Worm (Caenorhabditis elegans) whole organism, L2 larva: Measurements from ENCODE around the gene tbc-13.

Source experiments
- C34F6.9 ChIP-seq: fragments of 150-350 bp; optimal IDR thresholded peaks from 2 replicates; lab custom pipeline; 2014; ENCODE audit warnings: missing biosample characterization, missing genetic modification characterization
- F13H6.1 ChIP-seq: sonication (generic microtip); optimal IDR thresholded peaks from 2 replicates; lab custom pipeline; 2016; ENCODE audit warnings: missing genetic modification characterization, missing compliant biosample characterization
- R02D3.7 ChIP-seq: fragments of 150-350 bp; optimal IDR thresholded peaks from 2 replicates; lab custom pipeline; 2014; ENCODE audit warnings: missing biosample characterization, missing genetic modification characterization
- Y55F3AM.14 ChIP-seq: fragments of 200-800 bp; sonication (Bioruptor generic); optimal IDR thresholded peaks from 2 replicates; lab custom pipeline; 2018; ENCODE audit warnings: mild to moderate bottlenecking, missing genetic modification characterization, missing compliant biosample characterization
- alr-1 ChIP-seq: fragments of 150-350 bp; optimal IDR thresholded peaks from 2 replicates; lab custom pipeline; 2014; ENCODE audit warnings: missing biosample characterization, missing genetic modification characterization
- aly-2 ChIP-seq: fragments of 150-350 bp; optimal IDR thresholded peaks from 2 replicates; lab custom pipeline; 2014; ENCODE audit warnings: missing biosample characterization, missing genetic modification characterization
- ama-1 ChIP-seq: fragments of 150-350 bp; optimal IDR thresholded peaks from 2 replicates; lab custom pipeline; 2018; ENCODE audit warnings: inconsistent platforms
- blmp-1 ChIP-seq: sonication (generic microtip); optimal IDR thresholded peaks from 2 replicates; lab custom pipeline; 2017; ENCODE audit warnings: missing genetic modification characterization, mild to moderate bottlenecking, missing compliant biosample characterization, antibody characterized with exemption, moderate library complexity; ENCODE audit not compliant: insufficient read depth
- ceh-16 ChIP-seq: fragments of 150-350 bp; optimal IDR thresholded peaks from 2 replicates; lab custom pipeline; 2014; ENCODE audit warnings: missing biosample characterization, missing genetic modification characterization
- crh-2 ChIP-seq: sonication (generic microtip); optimal IDR thresholded peaks from 2 replicates; lab custom pipeline; 2017; ENCODE audit warnings: missing biosample characterization, missing genetic modification characterization
- dmd-4 ChIP-seq: sonication (generic microtip); optimal IDR thresholded peaks from 2 replicates; lab custom pipeline; 2017; ENCODE audit warnings: missing biosample characterization, missing genetic modification characterization
- egl-27 ChIP-seq: sonication (generic microtip); optimal IDR thresholded peaks from 3 replicates; lab custom pipeline; 2017; ENCODE audit warnings: missing biosample characterization, missing genetic modification reagents, missing genetic modification characterization
- elt-1 ChIP-seq: fragments of 150-350 bp; optimal IDR thresholded peaks from 2 replicates; lab custom pipeline; 2014; ENCODE audit warnings: missing biosample characterization, missing genetic modification characterization
- elt-3 ChIP-seq: sonication (generic microtip); optimal IDR thresholded peaks from 2 replicates; lab custom pipeline; 2017; ENCODE audit warnings: missing biosample characterization, missing genetic modification characterization
- fos-1 ChIP-seq: fragments of 150-350 bp; optimal IDR thresholded peaks from 2 replicates; lab custom pipeline; 2014; ENCODE audit warnings: missing biosample characterization, missing genetic modification characterization
- gmeb-1 ChIP-seq: fragments of 150-350 bp; optimal IDR thresholded peaks from 2 replicates; lab custom pipeline; 2014; ENCODE audit warnings: missing biosample characterization, missing genetic modification characterization
- lin-11 ChIP-seq: fragments of 150-350 bp; sonication (generic microtip); optimal IDR thresholded peaks from 2 replicates; lab custom pipeline; 2014; ENCODE audit warnings: missing biosample characterization, missing genetic modification characterization, inconsistent platforms, mixed read lengths
- lin-13 ChIP-seq: fragments of 150-350 bp; optimal IDR thresholded peaks from 2 replicates; lab custom pipeline; 2014; ENCODE audit warnings: missing biosample characterization, missing genetic modification reagents, missing genetic modification characterization
- lin-39 ChIP-seq: fragments of 150-350 bp; optimal IDR thresholded peaks from 2 replicates; lab custom pipeline; 2014; ENCODE audit warnings: missing biosample characterization, missing genetic modification reagents, missing genetic modification characterization
- lsy-2 ChIP-seq, 2 experiments: fragments of 150-350 bp in 1 of 2; sonication (generic microtip) in 1 of 2; optimal IDR thresholded peaks; 2 replicates each; lab custom pipeline; 2014 to 2017; ENCODE audit warnings: missing biosample characterization in 2 of 2, missing genetic modification characterization in 2 of 2
- mab-5 ChIP-seq: fragments of 150-350 bp; optimal IDR thresholded peaks from 2 replicates; lab custom pipeline; 2014; ENCODE audit warnings: missing biosample characterization, missing genetic modification characterization
- mdl-1 ChIP-seq, 2 experiments: fragments of 150-350 bp in 1 of 2; sonication (generic microtip) in 1 of 2; optimal IDR thresholded peaks; 2 replicates each; lab custom pipeline; 2017; ENCODE audit warnings: missing biosample characterization in 2 of 2, missing genetic modification characterization in 2 of 2
- nhr-10 ChIP-seq: sonication (generic microtip); optimal IDR thresholded peaks from 2 replicates; lab custom pipeline; 2017; ENCODE audit warnings: missing biosample characterization, missing genetic modification characterization
- nhr-129 ChIP-seq: fragments of 150-350 bp; optimal IDR thresholded peaks from 2 replicates; lab custom pipeline; 2014; ENCODE audit warnings: missing biosample characterization, missing genetic modification characterization
- nhr-21 ChIP-seq: fragments of 150-350 bp; optimal IDR thresholded peaks from 2 replicates; lab custom pipeline; 2014; ENCODE audit warnings: missing biosample characterization, missing genetic modification characterization
- nhr-237 ChIP-seq: fragments of 150-350 bp; optimal IDR thresholded peaks from 2 replicates; lab custom pipeline; 2014; ENCODE audit warnings: missing biosample characterization, missing genetic modification characterization
- nhr-25 ChIP-seq: fragments of 150-350 bp; sonication (generic microtip); optimal IDR thresholded peaks from 3 replicates; lab custom pipeline; 2014; ENCODE audit warnings: missing biosample characterization, missing genetic modification characterization
- nhr-6 ChIP-seq: fragments of 150-350 bp; optimal IDR thresholded peaks from 2 replicates; lab custom pipeline; 2014; ENCODE audit warnings: missing biosample characterization, missing genetic modification characterization
- nhr-77 ChIP-seq: fragments of 150-350 bp; optimal IDR thresholded peaks from 2 replicates; lab custom pipeline; 2014; ENCODE audit warnings: missing biosample characterization, missing genetic modification characterization
- sem-4 ChIP-seq: fragments of 150-350 bp; optimal IDR thresholded peaks from 2 replicates; lab custom pipeline; 2014; ENCODE audit warnings: missing biosample characterization, missing genetic modification reagents, missing genetic modification characterization
- skn-1 ChIP-seq: sonication (generic microtip); optimal IDR thresholded peaks from 2 replicates; lab custom pipeline; 2017; ENCODE audit warnings: missing biosample characterization, missing genetic modification characterization
- sma-3 ChIP-seq: sonication (generic microtip); optimal IDR thresholded peaks from 2 replicates; lab custom pipeline; 2016; ENCODE audit warnings: missing genetic modification reagents, missing genetic modification characterization, missing compliant biosample characterization
- sma-9 ChIP-seq, 2 experiments: fragments of 150-350 bp in 1 of 2; sonication (generic microtip) in 1 of 2; optimal IDR thresholded peaks; 2 replicates each; lab custom pipeline; 2014 to 2016; ENCODE audit warnings: missing genetic modification characterization in 2 of 2, mild to moderate bottlenecking in 1 of 2, missing biosample characterization in 1 of 2, missing compliant biosample characterization in 1 of 2, missing genetic modification reagents in 1 of 2, moderate library complexity in 1 of 2
- snpc-4 ChIP-seq: fragments of 150-350 bp; optimal IDR thresholded peaks from 2 replicates; lab custom pipeline; 2014; ENCODE audit warnings: missing biosample characterization, missing genetic modification characterization
- unc-55 ChIP-seq: fragments of 150-350 bp; sonication (generic microtip); optimal IDR thresholded peaks from 3 replicates; lab custom pipeline; 2014; ENCODE audit warnings: missing biosample characterization, missing genetic modification reagents, missing genetic modification characterization
- unc-62 ChIP-seq: fragments of 150-350 bp; optimal IDR thresholded peaks from 2 replicates; lab custom pipeline; 2014; ENCODE audit warnings: missing biosample characterization, missing genetic modification reagents, missing genetic modification characterization
- zag-1 ChIP-seq: fragments of 150-350 bp; optimal IDR thresholded peaks from 2 replicates; lab custom pipeline; 2014; ENCODE audit warnings: missing biosample characterization, missing genetic modification characterization
- ztf-11 ChIP-seq: sonication (generic microtip); optimal IDR thresholded peaks from 2 replicates; lab custom pipeline; 2017; ENCODE audit warnings: missing biosample characterization, missing genetic modification characterization
- ztf-4 ChIP-seq: fragments of 150-350 bp; optimal IDR thresholded peaks from 2 replicates; lab custom pipeline; 2014; ENCODE audit warnings: missing biosample characterization, missing genetic modification characterization

tbc-13 gene

ce11 chrX:12503288-12503803 lies 18.5 kb downstream of the tbc-13 start, which contains the start of gene sdz-19:
sdz-19 (minus strand) TSS chrX:12503338.
- no peak for TF ChIP-seq nhr-77 (tag; lab: Kevin White, UChicago)
- TF ChIP-seq ztf-4 (tag; lab: Kevin White, UChicago) = no peak
- TF ChIP-seq elt-3 (tag; lab: Kevin White, UChicago) = no peak
- TF ChIP-seq C34F6.9 (tag; lab: Kevin White, UChicago) = no peak
- no peak for TF ChIP-seq skn-1
- no peak for TF ChIP-seq lin-13 (GFP tag; lab: Kevin White, UChicago)
- no peak for TF ChIP-seq ceh-16 (tag; lab: Kevin White, UChicago)
- no peak for TF ChIP-seq lin-11 (tag; lab: Kevin White, UChicago)
- TF ChIP-seq snpc-4 = no peak
- no peak for TF ChIP-seq blmp-1 (tag; lab: Kevin White, UChicago)
- no peak for TF ChIP-seq nhr-21 (tag; lab: Kevin White, UChicago)
- no peak for TF ChIP-seq nhr-25 (tag; lab: Kevin White, UChicago)
- no peak for TF ChIP-seq dmd-4 (tag; lab: Kevin White, UChicago)
- no peak for TF ChIP-seq nhr-10
- no peak for TF ChIP-seq nhr-237 (tag; lab: Kevin White, UChicago)
- no peak for TF ChIP-seq mab-5 (tag; lab: Kevin White, UChicago)
- no peak for TF ChIP-seq gmeb-1
- no peak for TF ChIP-seq R02D3.7 (tag; lab: Kevin White, UChicago)
- TF ChIP-seq Y55F3AM.14 = no peak

ce11 chrX:12509334-12509944 lies 24.6 kb downstream of the tbc-13 start:
- TF ChIP-seq mab-5 (tag; lab: Kevin White, UChicago) (peak; percentile 64), crh-2 (peak; percentile 88), blmp-1 (tag; lab: Kevin White, UChicago) (peak; percentile 44), skn-1 (no peak), sem-4 (peak; percentile 62), egl-27 (tag; lab: Kevin White, UChicago) (peak; percentile 48), mdl-1 (tag; optimal IDR thresholded peaks at IDR 0.05; lab: Kevin White, UChicago) (peak in 1 of 2 experiments; percentile 24), nhr-21 (tag; lab: Kevin White, UChicago) (peak; percentile 71), sma-9 (GFP tag; optimal IDR thresholded peaks at IDR 0.05; lab: Kevin White, UChicago) (peak; percentile 96), sma-9 (tag; optimal IDR thresholded peaks at IDR 0.05; lab: Kevin White, UChicago) (no peak), gmeb-1 (peak; percentile 38), dmd-4 (tag; lab: Kevin White, UChicago) (no peak), C34F6.9 (tag; lab: Kevin White, UChicago) (peak; percentile 56), Y55F3AM.14 (peak; percentile 31), lin-39 (tag; lab: Kevin White, UChicago) (no peak), nhr-25 (tag; lab: Kevin White, UChicago) (peak; percentile 57), aly-2 (tag; lab: Kevin White, UChicago) (no peak), ama-1 (lab: Kevin White, UChicago) (peak; percentile 39), fos-1 (peak; percentile 89), lsy-2 (tag; optimal IDR thresholded peaks at IDR 0.05; lab: Kevin White, UChicago) (peak in 1 of 2 experiments; percentile 69), lin-13 (GFP tag; lab: Kevin White, UChicago) (peak; percentile 47), elt-1 (tag; lab: Kevin White, UChicago) (no peak), F13H6.1 (tag; lab: Kevin White, UChicago) (peak; percentile 89), ztf-4 (tag; lab: Kevin White, UChicago) (peak; percentile 16), nhr-129 (tag; lab: Kevin White, UChicago) (peak; percentile 90), sma-3 (GFP tag; lab: Kevin White, UChicago) (peak; percentile 83), nhr-6 (tag; lab: Kevin White, UChicago) (peak; percentile 47), nhr-237 (tag; lab: Kevin White, UChicago) (no peak)

DNA sequence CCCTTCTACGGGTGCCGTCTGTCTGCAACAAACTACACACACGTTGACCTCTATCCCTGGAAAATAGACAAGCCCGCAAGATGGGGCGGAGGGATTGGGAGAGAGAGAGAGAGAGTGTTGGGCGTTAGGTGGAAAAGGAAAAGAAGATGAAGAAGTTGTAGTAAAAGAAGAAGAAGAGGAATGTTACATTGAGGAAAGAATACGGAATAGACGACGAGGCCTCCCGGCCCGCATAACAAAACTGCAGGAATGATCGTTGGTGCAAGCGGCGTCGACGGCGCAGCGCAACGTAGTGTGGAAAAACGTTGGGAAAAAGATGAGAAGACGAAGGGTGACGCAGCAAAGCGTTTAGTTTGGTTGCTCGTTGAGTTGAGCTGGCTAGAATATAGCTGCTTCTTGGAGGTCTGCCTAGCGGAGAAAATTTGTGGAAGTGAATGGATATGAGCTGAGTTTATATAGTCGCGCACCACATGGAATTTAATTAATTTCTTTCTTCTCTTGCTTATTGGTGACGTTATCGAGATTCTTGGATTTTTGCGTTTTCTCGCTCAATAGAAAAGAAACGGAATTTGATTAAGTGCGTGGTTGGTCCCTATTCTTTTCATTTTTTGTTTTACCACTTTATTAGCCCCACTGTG lies 25.4 kb downstream of the tbc-13 start:
- TF ChIP-seq nhr-25 (tag; lab: Kevin White, UChicago) (no peak), sma-3 (GFP tag; lab: Kevin White, UChicago) (peak; percentile 21), lin-13 (GFP tag; lab: Kevin White, UChicago) (peak; percentile 37), lsy-2 (tag; optimal IDR thresholded peaks at IDR 0.05; lab: Kevin White, UChicago) (peak in 1 of 2 experiments; percentile 64), fos-1 (peak; percentile 74), F13H6.1 (tag; lab: Kevin White, UChicago) (peak; percentile 86), unc-55 (peak; percentile 72), sma-9 (GFP tag; optimal IDR thresholded peaks at IDR 0.05; lab: Kevin White, UChicago) (peak; percentile 91), sma-9 (tag; optimal IDR thresholded peaks at IDR 0.05; lab: Kevin White, UChicago) (no peak), blmp-1 (tag; lab: Kevin White, UChicago) (no peak), crh-2 (peak; percentile 74), Y55F3AM.14 (peak; percentile 9), alr-1 (tag; lab: Kevin White, UChicago) (no peak), zag-1 (peak; percentile 64), unc-62 (GFP tag; lab: Kevin White, UChicago) (no peak), C34F6.9 (tag; lab: Kevin White, UChicago) (peak; percentile 71), egl-27 (tag; lab: Kevin White, UChicago) (peak; percentile 64), skn-1 (no peak), nhr-129 (tag; lab: Kevin White, UChicago) (peak; percentile 80), ztf-4 (tag; lab: Kevin White, UChicago) (peak; percentile 68), nhr-6 (tag; lab: Kevin White, UChicago) (peak; percentile 42), sem-4 (peak; percentile 68), mdl-1 (tag; optimal IDR thresholded peaks at IDR 0.05; lab: Kevin White, UChicago) (peak in 1 of 2 experiments; percentile 32), lin-11 (tag; lab: Kevin White, UChicago) (peak; percentile 40), ztf-11 (tag; lab: Kevin White, UChicago) (no peak), nhr-21 (tag; lab: Kevin White, UChicago) (peak; percentile 57)
